Worm (Caenorhabditis elegans): ENCODE data around the gene rde-1.

DNA sequence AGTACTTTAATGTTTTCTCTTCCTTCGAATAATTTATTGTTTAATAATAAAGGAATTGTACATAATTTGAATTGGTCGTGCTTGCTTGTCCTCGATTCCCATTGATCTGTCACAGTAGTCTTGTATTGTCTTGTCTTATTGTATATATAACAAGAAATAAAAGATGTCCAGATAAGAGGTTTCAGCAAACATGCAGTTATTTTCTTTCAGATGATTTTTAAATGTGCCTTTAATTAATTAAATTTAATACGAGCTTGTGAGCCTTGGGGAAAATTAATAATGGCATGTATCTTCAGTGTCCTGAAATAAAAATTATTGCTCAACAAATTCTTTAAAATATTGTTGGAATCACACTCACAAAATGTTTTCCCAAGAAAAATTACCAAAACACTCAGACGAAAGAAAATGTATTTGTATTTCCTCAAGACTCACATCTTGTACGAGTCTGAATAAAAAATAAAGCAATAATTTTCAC is 31.7 kb upstream of the rde-1 start:
- TF ChIP-seq ceh-9 (tag; optimal IDR thresholded peaks at IDR 0.05): no peak
- no peak for TF ChIP-seq Y22D7AL.16 (tag; optimal IDR thresholded peaks at IDR 0.05)
- no peak for TF ChIP-seq pha-4 (tag; optimal IDR thresholded peaks at IDR 0.05)
- no peak for TF ChIP-seq pros-1 (tag; optimal IDR thresholded peaks at IDR 0.05)
- TF ChIP-seq pat-9 (tag; optimal IDR thresholded peaks at IDR 0.05): no peak
- no peak for TF ChIP-seq ama-1 (optimal IDR thresholded peaks at IDR 0.05)
- no peak for TF ChIP-seq gmeb-2 (tag; optimal IDR thresholded peaks at IDR 0.05)
- no peak for TF ChIP-seq nhr-11 (tag; optimal IDR thresholded peaks at IDR 0.05)
- no peak for TF ChIP-seq ceh-30 (tag; optimal IDR thresholded peaks at IDR 0.05)
